Worm (Caenorhabditis elegans) whole organism, L2 larva: Measurements from ENCODE around the gene F35H12.6.

ENCODE experiments used
- C34F6.9 ChIP-seq: fragments of 150-350 bp; optimal IDR thresholded peaks from 2 replicates; lab custom pipeline; 2014; ENCODE audit warnings: missing biosample characterization, missing genetic modification characterization
- F13H6.1 ChIP-seq: sonication (generic microtip); optimal IDR thresholded peaks from 2 replicates; lab custom pipeline; 2016; ENCODE audit warnings: missing genetic modification characterization, missing compliant biosample characterization
- R02D3.7 ChIP-seq: fragments of 150-350 bp; optimal IDR thresholded peaks from 2 replicates; lab custom pipeline; 2014; ENCODE audit warnings: missing biosample characterization, missing genetic modification characterization
- Y55F3AM.14 ChIP-seq: fragments of 200-800 bp; sonication (Bioruptor generic); optimal IDR thresholded peaks from 2 replicates; lab custom pipeline; 2018; ENCODE audit warnings: mild to moderate bottlenecking, missing genetic modification characterization, missing compliant biosample characterization
- ZK546.5 ChIP-seq: sonication (generic microtip); optimal IDR thresholded peaks from 2 replicates; lab custom pipeline; 2017; ENCODE audit warnings: missing biosample characterization, missing genetic modification characterization
- alr-1 ChIP-seq: fragments of 150-350 bp; optimal IDR thresholded peaks from 2 replicates; lab custom pipeline; 2014; ENCODE audit warnings: missing biosample characterization, missing genetic modification characterization
- aly-2 ChIP-seq: fragments of 150-350 bp; optimal IDR thresholded peaks from 2 replicates; lab custom pipeline; 2014; ENCODE audit warnings: missing biosample characterization, missing genetic modification characterization
- ama-1 ChIP-seq: fragments of 150-350 bp; optimal IDR thresholded peaks from 2 replicates; lab custom pipeline; 2018; ENCODE audit warnings: inconsistent platforms
- ceh-16 ChIP-seq: fragments of 150-350 bp; optimal IDR thresholded peaks from 2 replicates; lab custom pipeline; 2014; ENCODE audit warnings: missing biosample characterization, missing genetic modification characterization
- crh-2 ChIP-seq: sonication (generic microtip); optimal IDR thresholded peaks from 2 replicates; lab custom pipeline; 2017; ENCODE audit warnings: missing biosample characterization, missing genetic modification characterization
- egl-27 ChIP-seq: sonication (generic microtip); optimal IDR thresholded peaks from 3 replicates; lab custom pipeline; 2017; ENCODE audit warnings: missing biosample characterization, missing genetic modification reagents, missing genetic modification characterization
- fos-1 ChIP-seq: fragments of 150-350 bp; optimal IDR thresholded peaks from 2 replicates; lab custom pipeline; 2014; ENCODE audit warnings: missing biosample characterization, missing genetic modification characterization
- gmeb-1 ChIP-seq: fragments of 150-350 bp; optimal IDR thresholded peaks from 2 replicates; lab custom pipeline; 2014; ENCODE audit warnings: missing biosample characterization, missing genetic modification characterization
- lin-11 ChIP-seq: fragments of 150-350 bp; sonication (generic microtip); optimal IDR thresholded peaks from 2 replicates; lab custom pipeline; 2014; ENCODE audit warnings: missing biosample characterization, missing genetic modification characterization, inconsistent platforms, mixed read lengths
- lin-13 ChIP-seq: fragments of 150-350 bp; optimal IDR thresholded peaks from 2 replicates; lab custom pipeline; 2014; ENCODE audit warnings: missing biosample characterization, missing genetic modification reagents, missing genetic modification characterization
- lin-39 ChIP-seq: fragments of 150-350 bp; optimal IDR thresholded peaks from 2 replicates; lab custom pipeline; 2014; ENCODE audit warnings: missing biosample characterization, missing genetic modification reagents, missing genetic modification characterization
- lsy-2 ChIP-seq, 2 experiments: fragments of 150-350 bp in 1 of 2; sonication (generic microtip) in 1 of 2; optimal IDR thresholded peaks; 2 replicates each; lab custom pipeline; 2014 to 2017; ENCODE audit warnings: missing biosample characterization in 2 of 2, missing genetic modification characterization in 2 of 2
- mab-5 ChIP-seq: fragments of 150-350 bp; optimal IDR thresholded peaks from 2 replicates; lab custom pipeline; 2014; ENCODE audit warnings: missing biosample characterization, missing genetic modification characterization
- mdl-1 ChIP-seq, 2 experiments: fragments of 150-350 bp in 1 of 2; sonication (generic microtip) in 1 of 2; optimal IDR thresholded peaks; 2 replicates each; lab custom pipeline; 2017; ENCODE audit warnings: missing biosample characterization in 2 of 2, missing genetic modification characterization in 2 of 2
- nhr-11 ChIP-seq: fragments of 150-350 bp; optimal IDR thresholded peaks from 2 replicates; lab custom pipeline; 2014; ENCODE audit warnings: missing biosample characterization, missing genetic modification characterization
- nhr-12 ChIP-seq: fragments of 150-350 bp; optimal IDR thresholded peaks from 2 replicates; lab custom pipeline; 2014; ENCODE audit warnings: missing biosample characterization, missing genetic modification characterization
- nhr-129 ChIP-seq: fragments of 150-350 bp; optimal IDR thresholded peaks from 2 replicates; lab custom pipeline; 2014; ENCODE audit warnings: missing biosample characterization, missing genetic modification characterization
- nhr-21 ChIP-seq: fragments of 150-350 bp; optimal IDR thresholded peaks from 2 replicates; lab custom pipeline; 2014; ENCODE audit warnings: missing biosample characterization, missing genetic modification characterization
- nhr-23 ChIP-seq: fragments of 150-350 bp; optimal IDR thresholded peaks from 2 replicates; lab custom pipeline; 2014; ENCODE audit warnings: missing biosample characterization, missing genetic modification reagents, missing genetic modification characterization
- nhr-237 ChIP-seq: fragments of 150-350 bp; optimal IDR thresholded peaks from 2 replicates; lab custom pipeline; 2014; ENCODE audit warnings: missing biosample characterization, missing genetic modification characterization
- nhr-25 ChIP-seq: fragments of 150-350 bp; sonication (generic microtip); optimal IDR thresholded peaks from 3 replicates; lab custom pipeline; 2014; ENCODE audit warnings: missing biosample characterization, missing genetic modification characterization
- peb-1 ChIP-seq: fragments of 150-350 bp; optimal IDR thresholded peaks from 2 replicates; lab custom pipeline; 2014; ENCODE audit warnings: missing biosample characterization, missing genetic modification characterization
- sem-4 ChIP-seq: fragments of 150-350 bp; optimal IDR thresholded peaks from 2 replicates; lab custom pipeline; 2014; ENCODE audit warnings: missing biosample characterization, missing genetic modification reagents, missing genetic modification characterization
- sma-3 ChIP-seq: sonication (generic microtip); optimal IDR thresholded peaks from 2 replicates; lab custom pipeline; 2016; ENCODE audit warnings: missing genetic modification reagents, missing genetic modification characterization, missing compliant biosample characterization
- sma-9 ChIP-seq, 2 experiments: fragments of 150-350 bp in 1 of 2; sonication (generic microtip) in 1 of 2; optimal IDR thresholded peaks; 2 replicates each; lab custom pipeline; 2014 to 2016; ENCODE audit warnings: missing genetic modification characterization in 2 of 2, mild to moderate bottlenecking in 1 of 2, missing biosample characterization in 1 of 2, missing compliant biosample characterization in 1 of 2, missing genetic modification reagents in 1 of 2, moderate library complexity in 1 of 2
- unc-39 ChIP-seq: fragments of 150-350 bp; optimal IDR thresholded peaks from 2 replicates; lab custom pipeline; 2014; ENCODE audit warnings: missing biosample characterization, missing genetic modification characterization
- unc-55 ChIP-seq: fragments of 150-350 bp; sonication (generic microtip); optimal IDR thresholded peaks from 3 replicates; lab custom pipeline; 2014; ENCODE audit warnings: missing biosample characterization, missing genetic modification reagents, missing genetic modification characterization
- unc-62 ChIP-seq: fragments of 150-350 bp; optimal IDR thresholded peaks from 2 replicates; lab custom pipeline; 2014; ENCODE audit warnings: missing biosample characterization, missing genetic modification reagents, missing genetic modification characterization
- zag-1 ChIP-seq: fragments of 150-350 bp; optimal IDR thresholded peaks from 2 replicates; lab custom pipeline; 2014; ENCODE audit warnings: missing biosample characterization, missing genetic modification characterization
- ztf-11 ChIP-seq: sonication (generic microtip); optimal IDR thresholded peaks from 2 replicates; lab custom pipeline; 2017; ENCODE audit warnings: missing biosample characterization, missing genetic modification characterization
- ztf-4 ChIP-seq: fragments of 150-350 bp; optimal IDR thresholded peaks from 2 replicates; lab custom pipeline; 2014; ENCODE audit warnings: missing biosample characterization, missing genetic modification characterization

Gene F35H12.6

ce11 chrX:915510-915909 lies 2.4 kb downstream of the F35H12.6 start, which contains the start of gene sel-12:
Gene sel-12, plus strand, starts transcription at chrX:915867.
- TF ChIP-seq unc-55 (GFP tag; lab: Kevin White, UChicago) (peak; percentile 71), F13H6.1 (tag; lab: Kevin White, UChicago) (no peak), unc-62 (GFP tag; lab: Kevin White, UChicago) (no peak), nhr-237 (no peak), fos-1 (peak; percentile 22), lsy-2 (tag; optimal IDR thresholded peaks at IDR 0.05; lab: Kevin White, UChicago) (peak in 1 of 2 experiments; percentile 34), nhr-129 (peak; percentile 49), C34F6.9 (tag; lab: Kevin White, UChicago) (peak; percentile 48), unc-39 (no peak)

ce11 chrX:918097-918496 lies 5.0 kb downstream of the F35H12.6 start, which contains the start of gene F35H12.5:
Gene F35H12.5, plus strand, starts transcription at chrX:918397.
- TF ChIP-seq fos-1 (no peak), sma-3 (GFP tag; lab: Kevin White, UChicago) (no peak), nhr-12 (tag; lab: Kevin White, UChicago) (no peak), ztf-4 (tag; lab: Kevin White, UChicago) (no peak)

- TF ChIP-seq ztf-11 (tag; lab: Kevin White, UChicago) (no peak), alr-1 (tag; lab: Kevin White, UChicago) (no peak), nhr-23 (tag; lab: Kevin White, UChicago) (no peak), fos-1 (peak; percentile 78), lsy-2 (tag; optimal IDR thresholded peaks at IDR 0.05; lab: Kevin White, UChicago) (peak in 1 of 2 experiments; percentile 64), aly-2 (tag; lab: Kevin White, UChicago) (no peak), nhr-21 (tag; lab: Kevin White, UChicago) (peak; percentile 21), unc-55 (GFP tag; lab: Kevin White, UChicago) (peak; percentile 78), R02D3.7 (tag; lab: Kevin White, UChicago) (no peak), crh-2 (tag; lab: Kevin White, UChicago) (peak; percentile 70), sma-9 (GFP tag; optimal IDR thresholded peaks at IDR 0.05; lab: Kevin White, UChicago) (peak; percentile 2), sma-9 (tag; optimal IDR thresholded peaks at IDR 0.05; lab: Kevin White, UChicago) (no peak), mab-5 (tag; lab: Kevin White, UChicago) (no peak), mdl-1 (tag; optimal IDR thresholded peaks at IDR 0.05; lab: Kevin White, UChicago) (no peak), nhr-12 (tag; lab: Kevin White, UChicago) (no peak), unc-39 (no peak), peb-1 (no peak), lin-13 (GFP tag; lab: Kevin White, UChicago) (no peak), nhr-129 (peak; percentile 78), C34F6.9 (tag; lab: Kevin White, UChicago) (peak; percentile 55), lin-11 (tag; lab: Kevin White, UChicago) (no peak), sem-4 (tag; lab: Kevin White, UChicago) (peak; percentile 15), egl-27 (peak; percentile 30), F13H6.1 (tag; lab: Kevin White, UChicago) (peak; percentile 44), zag-1 (peak; percentile 2), nhr-25 (peak; percentile 11)
Measured at ce11 chrX:924495-925008, 11.5 kb downstream of the F35H12.6 start, which contains the start of the genes pifk-1 and tbc-11. Gene pifk-1, minus strand, starts transcription at chrX:924511. Gene tbc-11, plus strand, starts transcription at chrX:924958.

DNA sequence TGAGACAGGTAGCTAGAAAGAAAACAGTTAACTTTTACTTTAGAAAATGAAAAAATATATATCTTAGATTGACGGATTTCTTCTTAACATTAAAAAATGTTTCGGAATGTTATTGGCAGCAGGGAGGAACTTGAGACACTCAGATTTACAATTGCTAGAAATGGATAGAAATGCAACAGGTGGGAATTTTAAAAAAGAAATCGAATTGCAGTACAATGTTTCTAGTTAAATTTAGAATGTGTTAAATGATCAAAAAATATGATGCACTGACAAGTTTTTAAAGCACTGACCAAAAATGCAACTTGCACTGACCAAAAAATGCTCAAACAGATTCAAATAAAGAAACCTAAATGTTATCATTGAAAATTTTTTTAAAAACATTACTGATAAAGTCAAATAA lies 13.0 kb downstream of the F35H12.6 start:
- TF ChIP-seq zag-1 (no peak), gmeb-1 (no peak), ceh-16 (tag; lab: Kevin White, UChicago) (no peak), lsy-2 (tag; optimal IDR thresholded peaks at IDR 0.05; lab: Kevin White, UChicago) (no peak), R02D3.7 (tag; lab: Kevin White, UChicago) (no peak), nhr-11 (no peak), nhr-237 (no peak), ztf-4 (tag; lab: Kevin White, UChicago) (no peak), fos-1 (no peak), nhr-129 (no peak), aly-2 (tag; lab: Kevin White, UChicago) (no peak), crh-2 (tag; lab: Kevin White, UChicago) (no peak), sma-3 (GFP tag; lab: Kevin White, UChicago) (no peak), Y55F3AM.14 (no peak), ama-1 (lab: Kevin White, UChicago) (no peak), ZK546.5 (tag; lab: Kevin White, UChicago) (no peak), lin-39 (tag; lab: Kevin White, UChicago) (no peak), nhr-23 (tag; lab: Kevin White, UChicago) (no peak), C34F6.9 (tag; lab: Kevin White, UChicago) (no peak)
